Worm (Caenorhabditis elegans) whole organism, L1 larva: ENCODE data around the gene C33H5.1.

Experiments
- C04F5.9 ChIP-seq: sonication (generic microtip); optimal IDR thresholded peaks from 2 replicates; lab custom pipeline; 2016; ENCODE audit warnings: missing genetic modification characterization, missing compliant biosample characterization
- C16A3.4 ChIP-seq: fragments of 150-350 bp; optimal IDR thresholded peaks from 2 replicates; lab custom pipeline; 2014; ENCODE audit warnings: missing biosample characterization, missing genetic modification characterization
- C34B4.2 ChIP-seq: sonication (generic microtip); optimal IDR thresholded peaks from 2 replicates; lab custom pipeline; 2017; ENCODE audit warnings: mild to moderate bottlenecking, missing genetic modification characterization, missing compliant biosample characterization
- F16B12.6 ChIP-seq: fragments of 150-350 bp; optimal IDR thresholded peaks from 2 replicates; lab custom pipeline; 2014; ENCODE audit warnings: missing biosample characterization, missing genetic modification characterization
- aha-1 ChIP-seq: fragments of 150-350 bp; optimal IDR thresholded peaks from 2 replicates; lab custom pipeline; 2014; ENCODE audit warnings: missing biosample characterization, missing genetic modification characterization
- alr-1 ChIP-seq: fragments of 200-800 bp; sonication (Bioruptor generic); optimal IDR thresholded peaks from 2 replicates; lab custom pipeline; 2018; ENCODE audit warnings: borderline replicate concordance, mild to moderate bottlenecking, missing genetic modification characterization, missing compliant biosample characterization
- aly-2 ChIP-seq: fragments of 150-350 bp; optimal IDR thresholded peaks from 2 replicates; lab custom pipeline; 2014; ENCODE audit warnings: missing biosample characterization, missing genetic modification characterization
- ama-1 ChIP-seq: fragments of 150-350 bp; optimal IDR thresholded peaks from 2 replicates; lab custom pipeline; 2014
- ceh-63 ChIP-seq: fragments of 200-800 bp; sonication (Bioruptor generic); optimal IDR thresholded peaks from 2 replicates; lab custom pipeline; 2018; ENCODE audit warnings: mild to moderate bottlenecking, missing genetic modification characterization, missing compliant biosample characterization
- ceh-8 ChIP-seq: fragments of 200-800 bp; sonication (Bioruptor generic); optimal IDR thresholded peaks from 2 replicates; lab custom pipeline; 2018; ENCODE audit warnings: mild to moderate bottlenecking, missing genetic modification characterization, moderate library complexity, missing compliant biosample characterization
- ceh-82 ChIP-seq, 3 experiments: fragments of 150-350 bp in 1 of 3; sonication (generic microtip) in 2 of 3; optimal IDR thresholded peaks; 2 replicates each; lab custom pipeline; 2014 to 2017; ENCODE audit warnings: missing biosample characterization in 3 of 3, missing genetic modification characterization in 3 of 3
- ceh-90 ChIP-seq: sonication (generic microtip); optimal IDR thresholded peaks from 2 replicates; lab custom pipeline; 2016; ENCODE audit warnings: missing genetic modification characterization, missing compliant biosample characterization
- dpl-1 ChIP-seq, 3 experiments: fragments of 150-350 bp in 2 of 3; sonication (generic microtip) in 1 of 3; optimal IDR thresholded peaks; 2 replicates each; lab custom pipeline; 2014 to 2017; ENCODE audit warnings: missing biosample characterization in 3 of 3, missing genetic modification characterization in 3 of 3, missing genetic modification reagents in 3 of 3
- dsc-1 ChIP-seq: sonication (generic microtip); optimal IDR thresholded peaks from 2 replicates; lab custom pipeline; 2016; ENCODE audit warnings: mild to moderate bottlenecking, missing genetic modification characterization, missing compliant biosample characterization
- efl-1 ChIP-seq, 4 experiments: fragments of 150-350 bp; optimal IDR thresholded peaks in 3 of 4; peaks in 1 of 4; 1 replicate in 1 of 4; 2 replicates in 3 of 4; lab custom pipeline; 2014; ENCODE audit warnings: missing biosample characterization in 2 of 4, missing genetic modification characterization in 2 of 4, missing genetic modification reagents in 2 of 4
- egl-27 ChIP-seq, 2 experiments: fragments of 150-350 bp in 1 of 2; sonication (generic microtip); optimal IDR thresholded peaks; 3 replicates each; lab custom pipeline; 2017 to 2018; ENCODE audit warnings: missing biosample characterization in 2 of 2, missing genetic modification characterization in 2 of 2, missing genetic modification reagents in 2 of 2
- elt-2 ChIP-seq: sonication (generic microtip); optimal IDR thresholded peaks from 2 replicates; lab custom pipeline; 2016; ENCODE audit warnings: missing genetic modification characterization, mild to moderate bottlenecking, inconsistent platforms, missing compliant biosample characterization, missing genetic modification reagents
- elt-3 ChIP-seq, 6 experiments: fragments of 150-350 bp in 1 of 6; sonication (generic microtip); optimal IDR thresholded peaks; 2 replicates each; lab custom pipeline; 2017 to 2018; ENCODE audit warnings: missing biosample characterization in 6 of 6, missing genetic modification characterization in 6 of 6, inconsistent platforms in 1 of 6
- fos-1 ChIP-seq: fragments of 150-350 bp; optimal IDR thresholded peaks from 2 replicates; lab custom pipeline; 2014; ENCODE audit warnings: missing biosample characterization, missing genetic modification characterization
- hlh-17 ChIP-seq: fragments of 200-800 bp; sonication (Bioruptor generic); optimal IDR thresholded peaks from 2 replicates; lab custom pipeline; 2018; ENCODE audit warnings: missing genetic modification characterization, mild to moderate bottlenecking, missing compliant biosample characterization, moderate library complexity, borderline replicate concordance
- hlh-4 ChIP-seq: sonication (generic microtip); optimal IDR thresholded peaks from 2 replicates; lab custom pipeline; 2016; ENCODE audit warnings: mild to moderate bottlenecking, missing genetic modification characterization, missing compliant biosample characterization
- hpl-2 ChIP-seq: fragments of 150-350 bp; optimal IDR thresholded peaks from 2 replicates; lab custom pipeline; 2014; ENCODE audit warnings: missing biosample characterization, missing genetic modification reagents, missing genetic modification characterization
- irx-1 ChIP-seq: sonication (generic microtip); optimal IDR thresholded peaks from 2 replicates; lab custom pipeline; 2016; ENCODE audit warnings: missing genetic modification characterization, missing compliant biosample characterization
- isw-1 ChIP-seq: fragments of 200-800 bp; sonication (Bioruptor generic); IDR thresholded peaks from 2 replicates; pipeline ENCODE4 v1.3.6; 2022; ENCODE audit warnings: missing genetic modification characterization, missing compliant biosample characterization
- lin-14 ChIP-seq: fragments of 200-800 bp; sonication (Bioruptor generic); optimal IDR thresholded peaks from 2 replicates; lab custom pipeline; 2018; ENCODE audit warnings: mild to moderate bottlenecking, missing genetic modification characterization, moderate library complexity, missing compliant biosample characterization
- lin-15B ChIP-seq: fragments of 150-350 bp; sonication (generic microtip); optimal IDR thresholded peaks from 3 replicates; lab custom pipeline; 2014; ENCODE audit warnings: missing biosample characterization, missing genetic modification characterization
- lin-35 ChIP-seq, 2 experiments: fragments of 150-350 bp; optimal IDR thresholded peaks; 2 replicates each; lab custom pipeline; 2014; ENCODE audit warnings: missing biosample characterization in 2 of 2, missing genetic modification characterization in 2 of 2, missing genetic modification reagents in 2 of 2
- lin-39 ChIP-seq: fragments of 150-350 bp; optimal IDR thresholded peaks from 2 replicates; lab custom pipeline; 2014; ENCODE audit warnings: missing biosample characterization, missing genetic modification reagents, missing genetic modification characterization
- mdl-1 ChIP-seq, 2 experiments: fragments of 150-350 bp; optimal IDR thresholded peaks; 2 replicates each; lab custom pipeline; 2014 to 2017; ENCODE audit warnings: missing biosample characterization in 2 of 2, missing genetic modification characterization in 2 of 2, inconsistent platforms in 1 of 2
- mep-1 ChIP-seq: fragments of 150-350 bp; optimal IDR thresholded peaks from 2 replicates; lab custom pipeline; 2014; ENCODE audit warnings: missing biosample characterization, missing genetic modification characterization
- nhr-11 ChIP-seq: fragments of 150-350 bp; optimal IDR thresholded peaks from 2 replicates; lab custom pipeline; 2014; ENCODE audit warnings: missing biosample characterization, missing genetic modification characterization
- nhr-12 ChIP-seq: sonication (generic microtip); optimal IDR thresholded peaks from 2 replicates; lab custom pipeline; 2017; ENCODE audit warnings: missing biosample characterization, missing genetic modification characterization
- nhr-19 ChIP-seq: fragments of 200-800 bp; sonication (Bioruptor generic); conservative IDR thresholded peaks from 2 replicates; pipeline ENCODE4 v1.3.6; 2022; ENCODE audit warnings: missing genetic modification characterization, missing compliant biosample characterization
- nhr-20 ChIP-seq: sonication (generic microtip); optimal IDR thresholded peaks from 2 replicates; lab custom pipeline; 2016; ENCODE audit warnings: mild to moderate bottlenecking, missing genetic modification characterization, missing compliant biosample characterization
- nhr-71 ChIP-seq: sonication (generic microtip); optimal IDR thresholded peaks from 2 replicates; lab custom pipeline; 2016; ENCODE audit warnings: mild to moderate bottlenecking, missing genetic modification characterization, moderate library complexity, missing compliant biosample characterization
- nhr-76 ChIP-seq: sonication (generic microtip); optimal IDR thresholded peaks from 2 replicates; lab custom pipeline; 2017; ENCODE audit warnings: missing biosample characterization, missing genetic modification characterization
- nhr-77 ChIP-seq: fragments of 150-350 bp; optimal IDR thresholded peaks from 2 replicates; lab custom pipeline; 2014; ENCODE audit warnings: missing biosample characterization, missing genetic modification characterization
- nhr-84 ChIP-seq: sonication (generic microtip); optimal IDR thresholded peaks from 2 replicates; lab custom pipeline; 2017; ENCODE audit warnings: missing biosample characterization, missing genetic modification characterization
- nhr-85 ChIP-seq: sonication (generic microtip); peaks from one replicate; lab custom pipeline; 2016; ENCODE audit warnings: missing genetic modification characterization, inconsistent platforms, missing compliant biosample characterization
- nhr-90 ChIP-seq: sonication (generic microtip); optimal IDR thresholded peaks from 2 replicates; lab custom pipeline; 2016; ENCODE audit warnings: mild to moderate bottlenecking, missing genetic modification characterization, missing compliant biosample characterization; ENCODE audit not compliant: poor library complexity
- rnt-1 ChIP-seq: sonication (generic microtip); optimal IDR thresholded peaks from 2 replicates; lab custom pipeline; 2016; ENCODE audit warnings: mild to moderate bottlenecking, missing genetic modification characterization, moderate library complexity, missing compliant biosample characterization
- skn-1 ChIP-seq: fragments of 150-350 bp; optimal IDR thresholded peaks from 2 replicates; lab custom pipeline; 2014; ENCODE audit warnings: missing biosample characterization, missing genetic modification characterization
- snu-23 ChIP-seq: sonication (generic microtip); optimal IDR thresholded peaks from 2 replicates; lab custom pipeline; 2016; ENCODE audit warnings: missing genetic modification characterization, missing compliant biosample characterization
- swsn-7 ChIP-seq: sonication (generic microtip); optimal IDR thresholded peaks from 2 replicates; lab custom pipeline; 2016; ENCODE audit warnings: missing genetic modification characterization, missing compliant biosample characterization
- tlp-1 ChIP-seq: fragments of 150-350 bp; optimal IDR thresholded peaks from 2 replicates; lab custom pipeline; 2014; ENCODE audit warnings: missing biosample characterization, missing genetic modification characterization
- unc-130 ChIP-seq: fragments of 150-350 bp; optimal IDR thresholded peaks from 2 replicates; lab custom pipeline; 2017; ENCODE audit warnings: missing biosample characterization, missing genetic modification characterization, inconsistent platforms
- unc-30 ChIP-seq: sonication (generic microtip); optimal IDR thresholded peaks from 2 replicates; lab custom pipeline; 2017; ENCODE audit warnings: missing biosample characterization, missing genetic modification characterization
- xbp-1 ChIP-seq: sonication (generic microtip); optimal IDR thresholded peaks from 2 replicates; lab custom pipeline; 2016; ENCODE audit warnings: missing genetic modification characterization, missing compliant biosample characterization
- zag-1 ChIP-seq: fragments of 150-350 bp; optimal IDR thresholded peaks from 2 replicates; lab custom pipeline; 2014; ENCODE audit warnings: missing biosample characterization, missing genetic modification characterization
- zip-4 ChIP-seq: fragments of 200-800 bp; sonication (Bioruptor generic); optimal IDR thresholded peaks from 2 replicates; lab custom pipeline; 2018; ENCODE audit warnings: mild to moderate bottlenecking, missing genetic modification characterization, moderate library complexity, missing compliant biosample characterization

Gene C33H5.1

ce11 chrIV:7844333-7844973 lies 35.7 kb downstream of the C33H5.1 start:
- TF ChIP-seq swsn-7 (tag; lab: Kevin White, UChicago) (no peak), nhr-84 (tag; lab: Kevin White, UChicago) (no peak), nhr-20 (tag; lab: Kevin White, UChicago) (peak; percentile 15), xbp-1 (tag; lab: Kevin White, UChicago) (no peak), lin-35 (GFP tag; optimal IDR thresholded peaks at IDR 0.05; lab: Kevin White, UChicago) (peak in 1 of 2 experiments; percentile 42), dpl-1 (GFP tag; optimal IDR thresholded peaks at IDR 0.05; lab: Kevin White, UChicago) (no peak), lin-14 (GFP tag; lab: Kevin White, UChicago) (peak; percentile 36), ceh-8 (GFP tag; lab: Kevin White, UChicago) (no peak), tlp-1 (no peak), aly-2 (tag; lab: Kevin White, UChicago) (no peak), unc-130 (no peak), efl-1 (optimal IDR thresholded peaks at IDR 0.05; lab: Kevin White, UChicago) (no peak), efl-1 (GFP tag; optimal IDR thresholded peaks at IDR 0.05 in 1 of 2; lab: Kevin White, UChicago) (peak in 1 of 2 experiments; percentile 1), zag-1 (tag; lab: Kevin White, UChicago) (no peak), elt-2 (peak; percentile 86), ceh-90 (tag; lab: Kevin White, UChicago) (no peak), alr-1 (tag; lab: Kevin White, UChicago) (no peak), nhr-76 (tag; lab: Kevin White, UChicago) (no peak), nhr-71 (peak; percentile 27), nhr-11 (tag; lab: Kevin White, UChicago) (no peak), nhr-85 (tag; lab: Kevin White, UChicago) (peak; percentile 55), unc-30 (tag; lab: Kevin White, UChicago) (no peak), F16B12.6 (tag; lab: Kevin White, UChicago) (no peak), C04F5.9 (tag; lab: Kevin White, UChicago) (no peak), C34B4.2 (tag; lab: Kevin White, UChicago) (no peak), mdl-1 (tag; optimal IDR thresholded peaks at IDR 0.05; lab: Kevin White, UChicago) (no peak), nhr-77 (tag; lab: Kevin White, UChicago) (no peak), lin-39 (no peak), snu-23 (GFP tag; lab: Kevin White, UChicago) (peak; percentile 20), ceh-63 (GFP tag; lab: Kevin White, UChicago) (no peak), isw-1 (GFP tag; lab: Robert Waterston, UW) (no peak), hpl-2 (no peak), ama-1 (no peak), elt-3 (tag; optimal IDR thresholded peaks at IDR 0.05; lab: Kevin White, UChicago) (peak in 2 of 6 experiments; percentile 23 to 40), egl-27 (tag; optimal IDR thresholded peaks at IDR 0.05; lab: Kevin White, UChicago) (no peak)

ce11 chrIV:7845585-7845984 lies 36.9 kb downstream of the C33H5.1 start:
- TF ChIP-seq nhr-11 (tag; lab: Kevin White, UChicago) (no peak), nhr-19 (GFP tag; lab: Robert Waterston, UW) (peak; percentile 73), nhr-12 (tag; lab: Kevin White, UChicago) (no peak), hlh-17 (GFP tag; lab: Kevin White, UChicago) (no peak), lin-15B (peak; percentile 15), C16A3.4 (tag; lab: Kevin White, UChicago) (no peak), lin-39 (no peak), fos-1 (tag; lab: Kevin White, UChicago) (peak; percentile 41), hpl-2 (no peak), dpl-1 (GFP tag; optimal IDR thresholded peaks at IDR 0.05; lab: Kevin White, UChicago) (peak; percentile 39 to 54 (median 52)), dsc-1 (tag; lab: Kevin White, UChicago) (peak; percentile 54), skn-1 (peak; percentile 76), lin-35 (GFP tag; optimal IDR thresholded peaks at IDR 0.05; lab: Kevin White, UChicago) (peak; percentile 69 to 74), rnt-1 (peak; percentile 67), zag-1 (tag; lab: Kevin White, UChicago) (no peak), mep-1 (tag; lab: Kevin White, UChicago) (peak; percentile 65), hlh-4 (tag; lab: Kevin White, UChicago) (no peak), elt-3 (tag; optimal IDR thresholded peaks at IDR 0.05; lab: Kevin White, UChicago) (peak in 3 of 6 experiments; percentile 22 to 31 (median 31)), zip-4 (GFP tag; lab: Kevin White, UChicago) (no peak), aha-1 (tag; lab: Kevin White, UChicago) (no peak), nhr-77 (tag; lab: Kevin White, UChicago) (peak; percentile 21), nhr-90 (tag; lab: Kevin White, UChicago) (peak; percentile 67), xbp-1 (tag; lab: Kevin White, UChicago) (peak; percentile 63), isw-1 (GFP tag; lab: Robert Waterston, UW) (peak; percentile 43), irx-1 (peak; percentile 70), unc-130 (no peak), ceh-82 (tag; optimal IDR thresholded peaks at IDR 0.05; lab: Kevin White, UChicago) (peak in 2 of 3 experiments; percentile 71 to 80)
